Fruit fly (Drosophila melanogaster) whole organism, adult: ENCODE results near the gene Scp2.

Source experiments
- CG12768 ChIP-seq: fragments of 200-800 bp; sonication (Bioruptor generic); optimal IDR thresholded peaks from 2 replicates; lab custom pipeline; 2017; ENCODE audit warnings: missing biosample characterization, missing genetic modification characterization, mild to moderate bottlenecking, moderate library complexity, missing genetic modification reagents
- CG5204 ChIP-seq: fragments of 200-800 bp; sonication (Bioruptor generic); optimal IDR thresholded peaks from 2 replicates; lab custom pipeline; 2016; ENCODE audit warnings: missing biosample characterization, missing genetic modification characterization
- Clk ChIP-seq: fragments of 200-800 bp; sonication (Bioruptor generic); optimal IDR thresholded peaks from 2 replicates; lab custom pipeline; 2017; ENCODE audit warnings: missing biosample characterization, missing genetic modification characterization
- Mnt ChIP-seq: fragments of 200-800 bp; sonication (Bioruptor generic); optimal IDR thresholded peaks from 2 replicates; lab custom pipeline; 2016; ENCODE audit warnings: missing biosample characterization, mild to moderate bottlenecking, missing genetic modification characterization
- bab1 ChIP-seq: fragments of 200-800 bp; sonication (Bioruptor generic); optimal IDR thresholded peaks from 3 replicates; lab custom pipeline; 2019; ENCODE audit warnings: missing biosample characterization, mild to moderate bottlenecking, missing genetic modification characterization, moderate library complexity
- cic ChIP-seq: fragments of 200-800 bp; sonication (Bioruptor generic); optimal IDR thresholded peaks from 2 replicates; lab custom pipeline; 2017; ENCODE audit warnings: missing biosample characterization, mild to moderate bottlenecking, missing genetic modification characterization, moderate library complexity
- cnc ChIP-seq, 2 experiments: fragments of >200 bp; optimal IDR thresholded peaks; 2 replicates each; lab custom pipeline; 2017
- kay ChIP-seq: fragments of 200-800 bp; sonication (Bioruptor generic); peaks from one replicate; lab custom pipeline; 2016; ENCODE audit warnings: missing biosample characterization, missing genetic modification characterization, borderline replicate concordance
- ovo ChIP-seq: fragments of 200-800 bp; sonication (Bioruptor generic); optimal IDR thresholded peaks from 2 replicates; lab custom pipeline; 2016; ENCODE audit warnings: missing biosample characterization, missing genetic modification characterization

dm6 chr3R:16605929-16606328 is 22.5 kb upstream of the Scp2 start:
- TF ChIP-seq kay (GFP tag; lab: Kevin White, UChicago) (no peak), cic (no peak), ovo (GFP tag; lab: Kevin White, UChicago) (no peak), Clk (GFP tag; lab: Kevin White, UChicago) (no peak), CG12768 (GFP tag; lab: Kevin White, UChicago) (no peak), Mnt (GFP tag; lab: Kevin White, UChicago) (no peak), bab1 (GFP tag; lab: Kevin White, UChicago) (no peak), CG5204 (GFP tag; lab: Kevin White, UChicago) (no peak), cnc (optimal IDR thresholded peaks at IDR 0.05; lab: Kevin White, UChicago) (no peak)
